Fruit fly (Drosophila melanogaster): ENCODE results near the gene CG32829.

DNA sequence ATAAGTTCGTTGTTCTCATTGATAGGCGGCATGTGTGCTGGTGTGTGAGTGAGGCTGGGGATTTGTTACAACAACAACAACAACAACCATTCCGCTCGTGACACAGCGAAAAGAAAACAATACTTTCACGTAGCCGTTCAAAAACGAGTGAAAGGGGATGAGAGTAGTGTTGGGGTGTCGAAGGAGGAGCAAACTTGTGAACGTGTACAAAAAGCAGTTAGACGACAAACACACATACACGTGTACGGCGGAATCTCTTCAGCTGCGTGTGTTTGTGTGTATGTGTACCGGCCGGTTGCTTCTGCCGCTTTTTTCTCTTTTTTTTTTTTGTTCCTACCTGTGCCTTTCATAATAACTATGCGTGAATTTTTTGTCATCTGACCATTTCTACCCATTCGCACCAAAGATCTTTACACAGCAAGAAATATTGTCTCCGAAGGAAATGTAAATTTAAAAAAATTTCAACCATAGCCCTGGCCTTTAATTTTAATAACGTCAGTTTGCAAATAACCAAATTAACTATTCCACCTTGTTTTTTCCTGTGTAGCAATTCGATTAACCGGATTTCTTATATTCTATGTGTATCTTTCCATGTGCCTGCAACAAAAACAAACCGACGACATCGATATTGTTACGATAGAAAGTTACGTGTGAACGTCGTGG lies 6.0 kb upstream of the CG32829 start:
- TF ChIP-seq psq (optimal IDR thresholded peaks at IDR 0.05) (no peak), Sin3A (optimal IDR thresholded peaks at IDR 0.05) (no peak), insv (optimal IDR thresholded peaks at IDR 0.05) (no peak), h (optimal IDR thresholded peaks at IDR 0.05) (no peak)

Data from Kc167 (cell line).